Worm (Caenorhabditis elegans): ENCODE data around the gene srx-85.

srx-85 gene

DNA sequence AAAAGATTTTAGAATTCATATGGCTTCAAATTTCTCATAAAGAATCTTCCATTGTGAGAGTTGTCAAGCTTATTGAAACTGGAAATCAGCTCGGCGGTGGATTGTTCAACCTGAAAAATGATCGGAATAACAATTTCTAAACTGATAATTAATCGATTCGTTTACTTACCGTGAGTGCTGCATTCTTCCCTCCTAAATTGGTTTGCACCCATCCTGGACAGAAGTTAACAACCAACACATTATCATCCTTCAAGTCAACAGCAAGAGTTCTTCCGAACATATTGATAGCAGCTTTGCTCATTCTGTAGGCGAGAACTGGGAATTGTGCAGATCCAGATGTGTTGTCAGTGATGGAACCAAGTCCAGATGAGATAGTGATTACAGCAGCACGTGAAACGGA is 37.3 kb upstream of the srx-85 start:
- TF ChIP-seq ama-1 (optimal IDR thresholded peaks at IDR 0.05) (no peak), ceh-13 (GFP tag; optimal IDR thresholded peaks at IDR 0.05) (no peak), tbx-11 (GFP tag; IDR thresholded peaks at IDR 0.05) (no peak), flt-1 (GFP tag; IDR thresholded peaks at IDR 0.05) (no peak), pes-1 (GFP tag; IDR thresholded peaks at IDR 0.05) (no peak), tbx-37 (GFP tag; conservative IDR thresholded peaks at IDR 0.05) (no peak), sea-1 (GFP tag; conservative IDR thresholded peaks at IDR 0.05) (no peak), ets-7 (tag; optimal IDR thresholded peaks at IDR 0.05) (no peak), ceh-36 (tag; optimal IDR thresholded peaks at IDR 0.05) (no peak), hmbx-1 (tag; optimal IDR thresholded peaks at IDR 0.05) (no peak), aly-1 (tag; optimal IDR thresholded peaks at IDR 0.05) (no peak), B0310.2 (tag; optimal IDR thresholded peaks at IDR 0.05) (no peak), hmg-4 (GFP tag; optimal IDR thresholded peaks at IDR 0.05) (no peak), F13C5.2 (tag; optimal IDR thresholded peaks at IDR 0.05) (no peak), scrt-1 (GFP tag; IDR thresholded peaks at IDR 0.05) (no peak), tra-4 (tag; optimal IDR thresholded peaks at IDR 0.05) (no peak), hnd-1 (tag; optimal IDR thresholded peaks at IDR 0.05) (no peak)

DNA sequence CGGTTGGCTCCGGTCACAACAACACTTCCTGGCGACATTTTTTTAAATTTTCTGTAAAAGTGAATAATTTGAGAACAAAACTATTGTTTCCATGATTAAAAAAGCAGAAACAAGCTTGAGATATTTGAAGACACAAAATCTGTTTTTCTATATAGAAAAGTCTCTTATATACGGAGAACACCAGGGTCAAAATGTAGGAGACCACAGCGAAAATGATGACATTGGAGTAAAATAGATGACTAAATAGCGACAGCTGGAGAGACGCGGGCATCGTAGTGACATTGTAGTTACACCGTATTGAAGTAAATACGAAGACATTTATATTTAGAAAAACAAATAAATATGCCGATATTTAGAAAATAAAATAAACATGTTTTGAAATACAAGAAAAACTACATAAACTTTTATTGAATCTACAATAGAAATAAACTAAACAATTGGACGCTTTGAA is 36.3 kb upstream of the srx-85 start, which contains the start of gene sdz-8:
Gene sdz-8 (minus strand): TSS at position 51 of the 451 bp plus-strand sequence.
- TF ChIP-seq sea-1 (GFP tag; conservative IDR thresholded peaks at IDR 0.05) (no peak), hnd-1 (tag; optimal IDR thresholded peaks at IDR 0.05) (no peak), ets-7 (tag; optimal IDR thresholded peaks at IDR 0.05) (no peak), ama-1 (optimal IDR thresholded peaks at IDR 0.05) (no peak), B0310.2 (tag; optimal IDR thresholded peaks at IDR 0.05) (no peak), ceh-36 (tag; optimal IDR thresholded peaks at IDR 0.05) (no peak), scrt-1 (GFP tag; IDR thresholded peaks at IDR 0.05) (no peak), pes-1 (GFP tag; IDR thresholded peaks at IDR 0.05) (no peak), hmg-4 (GFP tag; optimal IDR thresholded peaks at IDR 0.05) (no peak), aly-1 (tag; optimal IDR thresholded peaks at IDR 0.05) (no peak), hmbx-1 (tag; optimal IDR thresholded peaks at IDR 0.05) (no peak)

DNA sequence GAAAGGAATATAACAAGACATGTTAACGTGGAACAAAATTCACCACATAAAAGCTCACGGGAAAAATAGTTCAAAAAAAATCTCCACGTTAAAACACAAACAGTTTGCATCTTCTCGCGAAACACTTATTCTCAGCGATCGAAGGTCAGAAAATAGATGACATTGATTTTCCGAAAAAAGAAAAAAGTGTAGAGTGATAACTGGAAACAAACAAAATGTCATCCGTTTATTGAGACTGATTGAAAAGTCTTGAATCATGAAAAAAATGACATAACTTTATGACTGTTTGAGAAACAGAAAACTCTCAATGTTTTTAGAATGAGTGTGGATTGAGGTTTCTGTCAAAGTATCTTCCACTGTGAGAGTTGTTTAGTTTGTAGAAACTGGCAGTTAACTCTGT is 34.7 kb upstream of the srx-85 start, which contains the start of gene C55A6.4:
Gene C55A6.4 (minus strand): TSS at position 101 of the 400 bp plus-strand sequence.
- no peak for TF ChIP-seq F13C5.2 (tag; optimal IDR thresholded peaks at IDR 0.05)
- TF ChIP-seq hnd-1 (tag; optimal IDR thresholded peaks at IDR 0.05), result no peak
- no peak for TF ChIP-seq aly-1 (tag; optimal IDR thresholded peaks at IDR 0.05)
- no peak for TF ChIP-seq ceh-13 (GFP tag; optimal IDR thresholded peaks at IDR 0.05)
- no peak for TF ChIP-seq hmbx-1 (tag; optimal IDR thresholded peaks at IDR 0.05)
- no peak for TF ChIP-seq sea-1 (GFP tag; conservative IDR thresholded peaks at IDR 0.05)
- no peak for TF ChIP-seq tbx-37 (GFP tag; conservative IDR thresholded peaks at IDR 0.05)
- TF ChIP-seq pes-1 (GFP tag; IDR thresholded peaks at IDR 0.05), result no peak
- TF ChIP-seq ets-7 (tag; optimal IDR thresholded peaks at IDR 0.05), result no peak
- TF ChIP-seq tra-4 (tag; optimal IDR thresholded peaks at IDR 0.05), result no peak
- TF ChIP-seq ama-1 (optimal IDR thresholded peaks at IDR 0.05), result no peak
- TF ChIP-seq tbx-11 (GFP tag; IDR thresholded peaks at IDR 0.05), result no peak
- no peak for TF ChIP-seq B0310.2 (tag; optimal IDR thresholded peaks at IDR 0.05)
- no peak for TF ChIP-seq flt-1 (GFP tag; IDR thresholded peaks at IDR 0.05)

DNA sequence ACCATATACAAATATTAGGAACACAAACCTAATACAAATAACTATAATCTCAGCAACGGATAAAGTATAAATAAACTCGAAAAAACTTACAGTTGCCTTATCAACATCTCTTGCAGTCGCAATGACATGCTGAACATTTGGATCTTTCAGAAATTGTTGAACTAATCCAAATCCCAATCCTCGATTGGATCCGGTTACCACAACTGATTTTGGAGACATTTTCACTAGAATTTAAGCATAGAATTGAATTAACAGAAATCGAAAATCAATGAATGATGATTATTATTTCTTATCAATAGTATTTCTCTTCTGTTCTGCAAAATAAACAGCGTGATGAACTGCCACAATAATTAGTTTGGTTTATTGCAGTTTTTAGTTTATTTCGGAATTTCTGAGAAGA is 32.3 kb upstream of the srx-85 start, which contains the start of the genes C55A6.11 and C55A6.7:
Gene C55A6.11 (plus strand): TSS at position 301 of the 400 bp plus-strand sequence.
Gene C55A6.7 (minus strand): TSS at position 316 of the 400 bp plus-strand sequence.
- TF ChIP-seq hmg-4 (GFP tag; optimal IDR thresholded peaks at IDR 0.05) (no peak), ama-1 (optimal IDR thresholded peaks at IDR 0.05) (no peak), ceh-36 (tag; optimal IDR thresholded peaks at IDR 0.05) (no peak), ceh-13 (GFP tag; optimal IDR thresholded peaks at IDR 0.05) (no peak), tra-4 (tag; optimal IDR thresholded peaks at IDR 0.05) (no peak), F13C5.2 (tag; optimal IDR thresholded peaks at IDR 0.05) (no peak), flt-1 (GFP tag; IDR thresholded peaks at IDR 0.05) (no peak), aly-1 (tag; optimal IDR thresholded peaks at IDR 0.05) (no peak), hnd-1 (tag; optimal IDR thresholded peaks at IDR 0.05) (no peak), pes-1 (GFP tag; IDR thresholded peaks at IDR 0.05) (no peak), B0310.2 (tag; optimal IDR thresholded peaks at IDR 0.05) (no peak), hmbx-1 (tag; optimal IDR thresholded peaks at IDR 0.05) (no peak), sea-1 (GFP tag; conservative IDR thresholded peaks at IDR 0.05) (no peak), ets-7 (tag; optimal IDR thresholded peaks at IDR 0.05) (no peak), tbx-37 (GFP tag; conservative IDR thresholded peaks at IDR 0.05) (no peak), tbx-11 (GFP tag; IDR thresholded peaks at IDR 0.05) (no peak), scrt-1 (GFP tag; IDR thresholded peaks at IDR 0.05) (no peak)

DNA sequence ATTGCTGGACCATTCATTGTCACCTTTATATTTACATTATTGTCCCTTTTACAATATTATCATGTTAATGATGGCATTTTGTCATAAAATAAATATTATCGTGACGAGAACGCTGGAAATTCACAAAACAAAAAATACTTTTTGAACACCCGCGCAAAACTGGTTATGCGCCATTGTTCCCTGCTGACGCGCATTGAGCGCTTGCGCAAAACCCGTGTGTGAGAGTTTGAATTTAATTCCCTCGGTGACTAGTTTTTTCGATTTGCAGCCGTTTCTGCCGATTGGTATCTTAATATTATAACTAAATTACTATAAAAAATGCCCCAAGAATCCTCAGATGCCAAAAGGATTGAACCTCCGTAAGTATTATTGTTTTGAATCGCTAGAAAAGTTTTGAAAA is 31.0 kb upstream of the srx-85 start, which contains the start of gene pafo-1:
Gene pafo-1 (plus strand): TSS at position 256 of the 400 bp plus-strand sequence.
- TF ChIP-seq ceh-36 (tag; optimal IDR thresholded peaks at IDR 0.05) (peak; percentile 40), tbx-11 (GFP tag; IDR thresholded peaks at IDR 0.05) (no peak), aly-1 (tag; optimal IDR thresholded peaks at IDR 0.05) (no peak), hmbx-1 (tag; optimal IDR thresholded peaks at IDR 0.05) (no peak), hmg-4 (GFP tag; optimal IDR thresholded peaks at IDR 0.05) (peak; percentile 27), pes-1 (GFP tag; IDR thresholded peaks at IDR 0.05) (no peak), F13C5.2 (tag; optimal IDR thresholded peaks at IDR 0.05) (peak; percentile 83), ets-7 (tag; optimal IDR thresholded peaks at IDR 0.05) (no peak), sea-1 (GFP tag; conservative IDR thresholded peaks at IDR 0.05) (0 out of 2 replicates have a peak, but pooled peaks have one; percentile 23), tra-4 (tag; optimal IDR thresholded peaks at IDR 0.05) (no peak), B0310.2 (tag; optimal IDR thresholded peaks at IDR 0.05) (no peak), tbx-37 (GFP tag; conservative IDR thresholded peaks at IDR 0.05) (peak; percentile 61), flt-1 (GFP tag; IDR thresholded peaks at IDR 0.05) (0 out of 2 replicates have a peak, but pooled peaks have one; percentile 23), scrt-1 (GFP tag; IDR thresholded peaks at IDR 0.05) (no peak), hnd-1 (tag; optimal IDR thresholded peaks at IDR 0.05) (no peak)

DNA sequence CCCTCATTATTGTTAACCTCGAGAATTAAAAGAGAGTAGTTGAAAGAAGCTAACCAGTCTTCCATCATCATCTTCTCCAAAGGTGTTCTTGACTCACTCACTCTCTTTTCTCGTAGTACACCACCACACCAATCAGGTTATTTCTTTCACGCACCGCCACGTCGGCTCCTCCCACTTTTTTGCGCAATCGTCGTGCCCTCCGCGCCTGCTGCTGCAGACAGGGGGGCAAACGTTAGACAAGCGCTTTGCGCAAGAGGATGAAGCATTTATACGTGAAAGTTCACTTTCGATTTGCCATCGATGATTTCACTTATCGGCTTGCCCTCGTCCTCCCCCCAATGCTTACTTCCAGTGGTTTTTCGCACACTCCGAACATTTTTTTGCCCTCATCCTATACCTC is 27.1 kb upstream of the srx-85 start:
- TF ChIP-seq ceh-36 (tag; optimal IDR thresholded peaks at IDR 0.05) (no peak), F13C5.2 (tag; optimal IDR thresholded peaks at IDR 0.05) (no peak), pes-1 (GFP tag; IDR thresholded peaks at IDR 0.05) (no peak), tbx-11 (GFP tag; IDR thresholded peaks at IDR 0.05) (no peak), hmg-4 (GFP tag; optimal IDR thresholded peaks at IDR 0.05) (no peak), hmbx-1 (tag; optimal IDR thresholded peaks at IDR 0.05) (no peak), sea-1 (GFP tag; conservative IDR thresholded peaks at IDR 0.05) (no peak), tra-4 (tag; optimal IDR thresholded peaks at IDR 0.05) (no peak), hnd-1 (tag; optimal IDR thresholded peaks at IDR 0.05) (no peak), ets-7 (tag; optimal IDR thresholded peaks at IDR 0.05) (no peak), tbx-37 (GFP tag; conservative IDR thresholded peaks at IDR 0.05) (no peak), B0310.2 (tag; optimal IDR thresholded peaks at IDR 0.05) (no peak), scrt-1 (GFP tag; IDR thresholded peaks at IDR 0.05) (no peak)

All from whole organism, early embryonic.